Worm (Caenorhabditis elegans) whole organism, L4/young adult: ENCODE data around the gene hda-1.

ENCODE experiments used
- W03F9.2 ChIP-seq: fragments of 150-350 bp; optimal IDR thresholded peaks from 2 replicates; lab custom pipeline; 2014; ENCODE audit warnings: missing biosample characterization, missing genetic modification characterization
- dao-5 ChIP-seq: sonication (generic microtip); optimal IDR thresholded peaks from 2 replicates; lab custom pipeline; 2016; ENCODE audit warnings: missing genotype, missing genetic modification characterization, moderate library complexity, missing compliant biosample characterization
- him-1 ChIP-seq: sonication (generic microtip); optimal IDR thresholded peaks from 2 replicates; lab custom pipeline; 2016; ENCODE audit warnings: missing genotype, missing genetic modification reagents, missing genetic modification characterization, missing compliant biosample characterization

Gene hda-1

DNA sequence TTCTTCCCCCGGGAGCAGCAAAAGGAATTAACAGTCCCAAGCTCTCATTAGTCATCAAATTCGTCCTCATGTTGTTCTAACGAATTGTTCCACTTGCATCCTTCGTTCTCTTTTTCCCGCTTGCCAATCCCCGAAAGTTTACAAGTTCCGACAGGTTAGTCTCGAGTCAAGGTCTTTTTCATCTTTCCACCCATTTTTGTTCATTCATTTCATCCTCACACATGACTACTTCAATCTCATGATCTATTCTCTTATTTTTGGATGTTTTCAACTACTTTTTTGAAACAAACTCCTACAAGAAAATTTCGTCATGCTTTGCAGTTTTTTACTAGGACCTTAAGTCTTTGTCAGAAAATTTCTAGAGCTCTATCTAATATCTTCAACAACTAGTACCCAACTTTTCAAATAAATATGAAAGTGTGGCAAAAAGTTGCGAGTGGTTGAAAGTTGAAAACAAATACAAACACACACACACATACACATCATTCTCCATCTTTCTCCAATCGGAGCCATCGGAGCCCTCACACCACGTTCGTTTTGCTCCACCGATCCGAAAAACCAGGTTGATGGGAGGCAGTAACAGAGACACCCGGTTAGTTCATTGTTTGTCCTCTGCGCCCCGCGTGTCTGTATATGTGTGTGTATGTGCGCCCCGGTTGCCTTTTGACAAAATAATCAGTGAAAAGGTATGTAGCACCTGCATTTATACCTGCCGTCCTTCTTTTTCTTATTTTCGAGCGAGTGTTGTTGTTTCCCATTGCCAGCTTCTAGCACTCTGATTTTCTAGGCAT, 25.9 kb upstream of the hda-1 start:
- no peak for TF ChIP-seq him-1 (tag; lab: Kevin White, UChicago)
- TF ChIP-seq dao-5 (tag; lab: Kevin White, UChicago): no peak
- no peak for TF ChIP-seq W03F9.2 (tag; lab: Kevin White, UChicago)

DNA sequence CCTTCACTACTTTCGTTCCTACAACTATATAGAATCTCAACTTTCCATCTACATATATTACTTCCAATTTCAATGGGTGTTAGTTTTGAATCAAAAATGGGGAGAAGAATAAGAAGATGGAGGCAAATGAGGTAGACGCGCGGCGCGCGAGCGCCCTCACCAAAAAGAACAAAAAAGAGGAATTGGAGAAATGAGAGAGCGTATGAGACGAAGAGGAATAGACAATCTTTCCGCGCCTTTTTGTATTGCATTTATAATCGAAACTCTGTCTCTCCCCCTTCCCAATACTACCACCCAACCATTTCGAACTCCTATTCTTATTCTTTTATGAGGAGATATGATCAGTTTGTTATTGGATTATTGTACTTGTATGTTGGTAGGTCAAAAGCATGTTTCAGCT, 24.6 kb upstream of the hda-1 start:
- TF ChIP-seq dao-5 (tag; lab: Kevin White, UChicago): no peak
- TF ChIP-seq him-1 (tag; lab: Kevin White, UChicago): no peak
- TF ChIP-seq W03F9.2 (tag; lab: Kevin White, UChicago): no peak

DNA sequence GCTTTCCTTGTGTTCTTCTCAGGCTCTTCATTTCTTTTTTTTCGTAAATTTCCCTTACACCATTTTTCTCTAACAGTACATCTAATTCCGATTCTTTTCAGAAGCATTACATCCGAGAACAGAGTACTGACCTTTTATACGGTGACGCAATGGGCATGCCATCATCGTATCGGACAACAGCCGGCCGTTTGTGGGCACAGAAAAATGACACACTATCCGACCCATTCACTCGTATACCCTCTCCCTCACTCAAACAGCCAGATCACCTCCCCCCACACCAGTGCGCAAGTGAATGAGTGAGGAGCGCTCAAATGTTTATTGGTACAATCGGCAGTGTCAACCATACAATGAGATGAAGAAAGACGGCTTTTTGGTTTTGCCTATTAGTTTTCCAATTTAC, 24.1 kb upstream of the hda-1 start, which contains the start of gene R02D5.24:
Gene R02D5.24, plus strand, starts transcription at position 205 of the 400 bp plus-strand sequence.
- TF ChIP-seq dao-5 (tag; lab: Kevin White, UChicago) (no peak), W03F9.2 (tag; lab: Kevin White, UChicago) (no peak), him-1 (tag; lab: Kevin White, UChicago) (no peak)

DNA sequence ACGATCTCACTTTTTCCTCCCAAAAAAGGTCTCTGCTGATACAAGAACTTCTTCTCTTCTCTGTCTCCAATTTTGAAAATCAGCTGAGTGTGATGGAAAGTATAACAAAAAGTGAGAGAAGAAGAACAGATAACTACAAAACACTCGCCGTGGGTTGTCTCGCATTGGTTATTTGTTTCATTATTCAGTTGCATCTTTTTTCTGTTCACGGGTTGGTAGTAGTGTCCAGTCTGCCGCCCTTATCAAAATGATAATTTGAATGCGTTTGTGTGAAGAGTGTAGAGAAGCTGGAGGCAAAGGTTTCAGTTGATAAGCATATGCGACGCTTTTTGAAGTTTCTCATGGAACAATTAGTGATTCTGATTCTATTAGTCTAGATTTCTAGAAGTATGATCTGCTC, 22.1 kb upstream of the hda-1 start:
- TF ChIP-seq W03F9.2 (tag; lab: Kevin White, UChicago): no peak
- TF ChIP-seq him-1 (tag; lab: Kevin White, UChicago): no peak
- TF ChIP-seq dao-5 (tag; lab: Kevin White, UChicago): no peak

DNA sequence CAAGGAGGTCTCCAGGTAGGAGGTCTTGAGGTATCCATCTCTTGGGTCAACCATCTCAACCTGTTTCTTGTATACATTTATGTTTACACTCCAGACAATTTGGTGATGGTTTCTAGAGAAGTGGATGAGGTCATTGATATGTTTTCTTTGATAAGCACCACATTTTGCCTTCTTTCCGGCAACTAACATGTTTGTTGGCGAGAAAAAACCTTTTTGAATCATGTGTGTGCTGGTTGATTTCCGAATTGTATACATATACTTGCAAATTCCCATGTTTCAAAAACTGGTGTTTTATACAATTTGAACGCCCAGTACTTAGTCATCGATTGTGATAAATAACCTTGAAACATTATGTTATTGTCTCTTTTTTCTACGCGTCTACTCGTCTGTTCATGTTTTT, 21.1 kb upstream of the hda-1 start:
- TF ChIP-seq him-1 (tag; lab: Kevin White, UChicago): no peak
- no peak for TF ChIP-seq W03F9.2 (tag; lab: Kevin White, UChicago)
- no peak for TF ChIP-seq dao-5 (tag; lab: Kevin White, UChicago)

DNA sequence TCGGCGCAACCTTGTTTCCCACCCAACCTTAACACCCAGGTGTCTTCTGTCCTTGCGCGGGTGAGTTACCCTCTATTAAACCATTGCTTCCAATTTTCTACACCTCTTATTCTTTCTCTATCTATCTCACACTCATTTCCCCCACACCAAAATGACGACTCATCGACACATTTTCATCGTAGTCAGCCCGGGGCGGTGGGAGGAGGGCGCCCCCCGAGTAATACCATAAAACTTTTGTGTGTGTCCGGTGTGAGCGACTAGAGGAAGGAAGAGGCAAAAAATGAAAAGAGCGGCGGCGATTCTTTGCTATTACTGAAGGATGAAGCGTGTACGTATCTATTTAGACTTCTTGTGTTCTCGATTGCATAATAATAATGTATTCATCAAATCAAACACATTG, 20.4 kb upstream of the hda-1 start:
- TF ChIP-seq W03F9.2 (tag; lab: Kevin White, UChicago): no peak
- TF ChIP-seq dao-5 (tag; lab: Kevin White, UChicago): no peak

DNA sequence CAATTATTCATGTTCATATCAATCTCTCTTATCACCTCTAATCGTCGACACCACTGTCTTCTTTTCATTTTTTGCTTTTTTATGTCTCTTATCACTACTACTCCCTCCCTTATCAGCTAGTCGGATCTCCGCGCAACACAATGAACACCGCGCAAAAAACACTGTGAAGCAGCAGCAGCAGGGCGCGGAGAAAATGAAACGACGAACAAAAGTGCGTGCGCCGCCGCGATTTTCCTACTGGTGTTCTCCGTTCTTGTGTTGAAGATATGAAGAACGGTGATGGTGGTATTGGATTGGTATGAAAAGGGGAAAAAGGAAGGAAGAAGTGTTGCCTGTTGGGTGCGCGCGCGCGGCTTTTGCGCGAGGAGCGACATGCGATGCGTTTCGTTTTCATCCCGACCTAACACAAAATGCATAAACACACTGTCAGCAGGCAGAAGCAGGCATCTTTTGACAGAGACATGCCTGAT, 19.4 kb upstream of the hda-1 start:
- no peak for TF ChIP-seq W03F9.2 (tag; lab: Kevin White, UChicago)
- TF ChIP-seq dao-5 (tag; lab: Kevin White, UChicago): no peak
- no peak for TF ChIP-seq him-1 (tag; lab: Kevin White, UChicago)

DNA sequence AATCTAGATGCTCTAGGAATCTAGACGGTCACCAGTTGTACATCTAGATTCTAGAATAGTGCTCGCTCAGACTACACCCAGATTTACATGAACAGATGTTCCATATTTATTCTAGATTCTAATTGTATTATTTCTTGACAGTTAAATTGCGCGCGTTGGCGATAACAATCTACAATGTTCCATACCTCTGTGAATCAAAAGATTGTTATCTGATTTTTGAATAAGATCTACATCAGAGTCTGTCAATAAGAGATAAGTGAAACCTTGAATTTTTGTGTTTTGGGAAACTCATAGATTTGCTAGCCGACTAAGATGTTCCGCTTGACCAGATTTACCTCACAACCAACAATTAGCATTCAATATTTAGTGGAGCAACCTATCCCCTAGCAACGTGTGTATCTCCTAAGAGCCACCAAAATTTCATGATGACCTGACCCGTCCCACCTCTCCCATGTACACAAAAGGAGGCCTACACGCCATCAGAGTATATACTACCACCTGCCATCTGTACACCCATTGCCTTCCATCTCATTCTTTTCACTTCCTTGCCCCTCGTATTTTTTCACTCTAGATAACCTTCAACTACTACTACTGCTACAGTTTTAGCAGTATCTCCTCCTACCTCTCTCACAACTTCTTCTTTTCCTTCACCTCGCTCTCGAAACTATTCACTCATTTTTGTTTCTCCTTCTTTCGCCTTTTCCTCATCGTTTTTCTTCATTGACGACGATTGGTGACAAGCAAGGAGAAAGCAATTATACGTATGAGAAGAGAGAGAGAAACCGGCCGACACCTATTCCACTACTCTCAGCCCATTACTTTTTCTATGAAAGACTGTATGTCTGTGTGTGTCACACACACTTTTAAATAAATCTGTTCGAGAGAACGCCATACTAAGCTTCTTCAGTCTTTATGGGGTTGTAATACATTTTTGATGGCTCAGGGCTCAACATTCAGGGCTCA, 18.2 kb upstream of the hda-1 start:
- TF ChIP-seq W03F9.2 (tag; lab: Kevin White, UChicago) (no peak), him-1 (tag; lab: Kevin White, UChicago) (no peak), dao-5 (tag; lab: Kevin White, UChicago) (no peak)

DNA sequence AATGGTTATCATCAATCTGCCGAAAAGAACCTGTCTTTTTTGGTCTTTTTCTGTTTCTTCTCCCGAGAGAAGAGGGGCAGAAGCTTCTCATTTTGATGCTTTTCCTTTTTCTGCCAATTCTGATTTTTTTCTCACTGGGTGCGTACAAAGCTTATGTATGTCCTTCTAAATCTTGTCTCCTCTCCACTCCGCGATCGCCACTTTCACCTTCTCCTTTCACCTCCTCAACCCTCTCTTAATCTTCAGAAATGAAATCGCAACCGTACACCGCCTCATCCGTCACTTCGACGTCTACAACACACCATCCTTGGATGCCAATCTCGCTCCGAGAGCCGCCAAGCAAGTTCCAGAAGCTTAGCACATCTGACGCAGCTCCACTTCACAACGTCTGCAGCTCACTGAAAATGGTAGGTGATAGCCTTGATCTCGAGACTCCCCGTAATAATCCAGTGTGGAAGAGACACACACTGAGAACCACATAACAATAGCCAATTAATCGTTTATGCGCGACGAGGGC, 17.1 kb upstream of the hda-1 start, which contains the start of gene R02D5.1:
Gene R02D5.1, plus strand, starts transcription at position 245 of the 517 bp plus-strand sequence.
- TF ChIP-seq dao-5 (tag; lab: Kevin White, UChicago): no peak
- no peak for TF ChIP-seq W03F9.2 (tag; lab: Kevin White, UChicago)
- no peak for TF ChIP-seq him-1 (tag; lab: Kevin White, UChicago)

DNA sequence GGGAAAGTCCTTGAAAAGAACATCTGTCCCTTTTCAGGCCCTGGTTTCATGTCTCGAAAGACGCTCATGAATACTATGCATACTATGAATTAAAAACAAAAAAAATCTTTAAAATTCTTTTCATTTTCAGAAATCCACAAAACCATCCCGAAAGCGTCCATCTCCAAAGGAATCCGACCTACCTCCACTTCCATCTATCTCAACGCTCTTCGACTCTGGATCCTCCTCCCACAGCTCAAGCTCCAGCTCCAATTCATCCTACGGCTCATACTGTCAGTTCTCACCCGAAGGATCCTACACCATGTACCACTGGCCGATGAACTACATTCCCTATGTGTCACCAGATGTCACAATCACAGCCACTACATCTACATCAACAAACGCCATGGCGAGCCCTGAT, 16.6 kb upstream of the hda-1 start:
- TF ChIP-seq him-1 (tag; lab: Kevin White, UChicago): no peak

DNA sequence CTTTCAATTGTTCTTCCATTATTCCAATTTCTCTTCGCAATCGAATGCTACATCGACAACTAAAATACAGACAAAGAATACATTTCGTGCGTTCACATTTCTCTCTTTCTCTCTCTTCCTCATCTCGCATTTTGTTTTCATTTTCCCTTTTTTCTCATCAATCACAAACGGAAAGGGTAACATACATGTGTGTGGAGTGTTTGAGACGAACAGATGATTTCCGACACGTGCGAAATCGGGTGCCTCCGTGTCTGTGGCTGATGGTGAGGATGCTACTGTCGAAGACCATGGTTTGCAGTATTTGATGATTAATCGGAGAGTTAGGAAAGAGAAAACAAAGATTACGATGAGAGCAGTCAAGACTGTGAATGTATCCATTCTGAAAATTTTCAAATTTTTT, 14.4 kb upstream of the hda-1 start, which contains the start of gene R02D5.9:
Gene R02D5.9, minus strand, starts transcription at position 378 of the 400 bp plus-strand sequence.
- TF ChIP-seq dao-5 (tag; lab: Kevin White, UChicago): no peak
- TF ChIP-seq him-1 (tag; lab: Kevin White, UChicago): no peak
- TF ChIP-seq W03F9.2 (tag; lab: Kevin White, UChicago): no peak

DNA sequence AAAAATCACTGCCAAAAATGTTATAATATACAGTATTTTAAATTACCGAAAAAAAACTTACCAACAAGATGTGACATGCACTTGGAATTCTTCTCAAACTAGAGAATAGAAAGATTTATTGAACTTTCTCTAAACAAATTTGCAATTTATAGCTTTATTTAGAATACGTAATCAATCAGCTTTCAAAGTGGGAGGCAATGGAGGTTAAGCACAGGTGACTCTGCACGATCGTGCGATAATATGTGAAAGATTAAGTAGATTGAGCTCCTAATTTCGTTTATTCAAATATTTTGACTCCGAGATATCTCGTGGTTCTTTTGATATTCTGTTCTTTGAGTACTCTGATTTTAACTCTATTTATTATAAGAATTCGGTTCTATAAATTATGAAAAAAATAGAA, 7.2 kb upstream of the hda-1 start, which contains the start of gene R02D5.6:
Gene R02D5.6, minus strand, starts transcription at position 101 of the 400 bp plus-strand sequence.
- no peak for TF ChIP-seq dao-5 (tag; lab: Kevin White, UChicago)
- TF ChIP-seq him-1 (tag; lab: Kevin White, UChicago): no peak
- TF ChIP-seq W03F9.2 (tag; lab: Kevin White, UChicago): no peak

DNA sequence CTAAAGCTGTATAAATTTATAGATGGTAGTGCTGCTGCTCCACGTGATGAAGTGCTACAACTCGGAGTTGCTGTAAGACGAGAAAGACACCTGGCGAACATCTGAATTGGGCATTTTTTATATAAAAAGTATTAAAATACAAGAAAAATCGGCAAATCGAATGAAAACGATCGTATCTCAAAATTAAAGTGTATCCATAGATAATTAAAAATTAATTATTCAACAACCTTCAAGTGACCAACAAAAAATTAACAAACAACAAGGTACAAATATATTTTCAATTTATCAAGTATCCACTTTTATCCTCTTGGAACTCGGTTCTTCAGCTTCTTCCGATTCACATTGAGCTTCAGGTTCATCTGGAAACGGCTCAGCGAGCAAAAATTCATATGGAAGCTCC, 5.9 kb upstream of the hda-1 start, which contains the start of gene R02D5.8:
Gene R02D5.8, minus strand, starts transcription at position 101 of the 400 bp plus-strand sequence.
- TF ChIP-seq him-1 (tag; lab: Kevin White, UChicago) (no peak), W03F9.2 (tag; lab: Kevin White, UChicago) (no peak), dao-5 (tag; lab: Kevin White, UChicago) (no peak)
